Fruit fly (Drosophila melanogaster): Measurements from ENCODE around the gene CG43335.
A peak's percentile ranks its signal among the peaks of the same experiment; 100 is the strongest.

CG43335 gene

DNA sequence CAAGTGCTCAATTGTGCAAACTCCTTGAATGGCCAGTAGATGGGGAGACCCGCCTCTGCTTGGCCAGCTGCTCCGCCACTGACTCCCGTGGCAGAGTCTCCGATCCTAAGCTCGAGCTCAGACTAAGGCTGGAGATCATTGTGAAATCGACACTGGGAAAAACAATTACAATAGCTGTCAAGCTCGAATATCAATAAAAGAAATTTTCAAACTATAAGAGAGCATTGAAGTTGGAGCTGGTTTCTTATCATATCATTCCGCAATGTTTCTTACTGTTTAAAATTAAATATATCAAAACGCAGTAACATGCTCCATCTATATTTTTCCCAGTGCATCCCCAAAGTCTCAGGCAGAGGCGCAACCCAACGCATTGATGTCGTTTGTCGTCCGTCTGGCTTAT is 7.5 kb downstream of the CG43335 start (continued):
- no peak for TF ChIP-seq Opbp (GFP tag; IDR thresholded peaks at IDR 0.05; ENCODE audit: partially characterized antibody)
- TF ChIP-seq Hey (tag; optimal IDR thresholded peaks at IDR 0.05) = no peak
- no peak for TF ChIP-seq CG2889 (GFP tag; IDR thresholded peaks at IDR 0.05)
- TF ChIP-seq CG18599 (GFP tag; optimal IDR thresholded peaks at IDR 0.05) = peak; percentile 7
- TF ChIP-seq Hr3 (GFP tag; optimal IDR thresholded peaks at IDR 0.05) = peak; percentile 31

dm6 chr3R:15644733-15645132 is 9.5 kb downstream of the CG43335 start:
- TF ChIP-seq HHEX (GFP tag; optimal IDR thresholded peaks at IDR 0.05) = no peak
- peak; percentile 73 for TF ChIP-seq CG1603 (tag; optimal IDR thresholded peaks at IDR 0.05)
- TF ChIP-seq CG34422 (GFP tag; IDR thresholded peaks at IDR 0.05) = 0 out of 3 replicates have a peak, but pooled peaks have one; percentile 9
- TF ChIP-seq CG3281 (GFP tag; optimal IDR thresholded peaks at IDR 0.05) = no peak
- no peak for TF ChIP-seq Hr39 (optimal IDR thresholded peaks at IDR 0.05)
- TF ChIP-seq Pdp1 (GFP tag; optimal IDR thresholded peaks at IDR 0.05) = peak; percentile 11 to 45
- no peak for TF ChIP-seq kah (GFP tag; optimal IDR thresholded peaks at IDR 0.05)
- TF ChIP-seq Trl (optimal IDR thresholded peaks at IDR 0.05) = no peak
- peak; percentile 68 for TF ChIP-seq Trl (GFP tag; optimal IDR thresholded peaks at IDR 0.05)
- no peak for TF ChIP-seq lilli (GFP tag; optimal IDR thresholded peaks at IDR 0.05)
- TF ChIP-seq CG16815 (GFP tag; optimal IDR thresholded peaks at IDR 0.05) = peak; percentile 38
- peak; percentile 62 for TF ChIP-seq CG17829 (tag; optimal IDR thresholded peaks at IDR 0.05)
- peak; percentile 41 for TF ChIP-seq crol (GFP tag; IDR thresholded peaks at IDR 0.05)
- TF ChIP-seq lola (GFP tag; optimal IDR thresholded peaks at IDR 0.05) = peak in 1 of 3 experiments; percentile 46
- no peak for TF ChIP-seq seq (GFP tag; IDR thresholded peaks at IDR 0.05)
- peak; percentile 16 for TF ChIP-seq gcm (GFP tag; optimal IDR thresholded peaks at IDR 0.05)
- no peak for TF ChIP-seq CG13424 (tag; optimal IDR thresholded peaks at IDR 0.05)
- peak; percentile 37 for TF ChIP-seq Hsf (GFP tag; optimal IDR thresholded peaks at IDR 0.05)
- peak; percentile 75 for TF ChIP-seq ac (GFP tag; optimal IDR thresholded peaks at IDR 0.05)
- TF ChIP-seq lov (optimal IDR thresholded peaks at IDR 0.05) = no peak
- peak; percentile 76; the same call in 2 of the 3 replicates for TF ChIP-seq lov (GFP tag; IDR thresholded peaks at IDR 0.05)
- TF ChIP-seq vfl (GFP tag; optimal IDR thresholded peaks at IDR 0.05) = peak; percentile 31
- no peak for TF ChIP-seq CG1602 (GFP tag; optimal IDR thresholded peaks at IDR 0.05)
- TF ChIP-seq cwo (GFP tag; optimal IDR thresholded peaks at IDR 0.05) = no peak
- no peak for TF ChIP-seq klu (GFP tag; IDR thresholded peaks at IDR 0.05)
- peak; percentile 28 for TF ChIP-seq maf-S (GFP tag; optimal IDR thresholded peaks at IDR 0.05)
- TF ChIP-seq tin (GFP tag; optimal IDR thresholded peaks at IDR 0.05) = peak; percentile 17
- no peak for TF ChIP-seq D (optimal IDR thresholded peaks at IDR 0.05)
- peak; percentile 19 for TF ChIP-seq D (GFP tag; optimal IDR thresholded peaks at IDR 0.05)
- peak; percentile 1 for TF ChIP-seq Six4 (GFP tag; optimal IDR thresholded peaks at IDR 0.05)
- TF ChIP-seq chn (GFP tag; optimal IDR thresholded peaks at IDR 0.05) = peak; percentile 14
- peak; percentile 31 for TF ChIP-seq CG10209 (GFP tag; optimal IDR thresholded peaks at IDR 0.05)
- TF ChIP-seq Myb (GFP tag; optimal IDR thresholded peaks at IDR 0.05) = peak; percentile 1
- TF ChIP-seq gcm2 (GFP tag; optimal IDR thresholded peaks at IDR 0.05) = no peak
- TF ChIP-seq Gug (GFP tag; IDR thresholded peaks at IDR 0.05) = peak; percentile 46; the same call in 2 of the 4 replicates
- no peak for TF ChIP-seq Fer3 (tag; optimal IDR thresholded peaks at IDR 0.05)
- peak; percentile 13 for TF ChIP-seq crc (GFP tag; optimal IDR thresholded peaks at IDR 0.05)
- TF ChIP-seq CG2120 (GFP tag; optimal IDR thresholded peaks at IDR 0.05) = no peak
- TF ChIP-seq CG14441 (GFP tag; IDR thresholded peaks at IDR 0.05) = no peak
- TF ChIP-seq CG32532 (GFP tag; IDR thresholded peaks at IDR 0.05) = no peak
- TF ChIP-seq nerfin-2 (GFP tag; IDR thresholded peaks at IDR 0.05; ENCODE audit: partially characterized antibody) = no peak
- TF ChIP-seq lmd (GFP tag; IDR thresholded peaks at IDR 0.05) = no peak
- peak; percentile 21 for TF ChIP-seq CG11398 (GFP tag; optimal IDR thresholded peaks at IDR 0.05)
- peak; percentile 47 for TF ChIP-seq CG10979 (tag; optimal IDR thresholded peaks at IDR 0.05)
- TF ChIP-seq nmo (GFP tag; optimal IDR thresholded peaks at IDR 0.05) = peak; percentile 73
- peak; percentile 51; the same call in 2 of the 3 replicates for TF ChIP-seq row (GFP tag; IDR thresholded peaks at IDR 0.05)
